Worm (Caenorhabditis elegans): ENCODE data around the gene Y38F1A.7.

The Y38F1A.7 gene

ce11 chrII:13006283-13006682, 8.7 kb upstream of the Y38F1A.7 start:
- TF ChIP-seq nhr-237 (tag; optimal IDR thresholded peaks at IDR 0.05) (no peak), lin-32 (GFP tag; optimal IDR thresholded peaks at IDR 0.05) (no peak), mab-5 (tag; optimal IDR thresholded peaks at IDR 0.05) (no peak), cnd-1 (tag; optimal IDR thresholded peaks at IDR 0.05) (no peak), M03D4.4 (tag; optimal IDR thresholded peaks at IDR 0.05) (no peak), blmp-1 (tag; optimal IDR thresholded peaks at IDR 0.05) (no peak), pha-4 (tag; optimal IDR thresholded peaks at IDR 0.05) (no peak)

ce11 chrII:13004872-13005252, 7.3 kb upstream of the Y38F1A.7 start:
- TF ChIP-seq mep-1 (tag; optimal IDR thresholded peaks at IDR 0.05): no peak
- TF ChIP-seq nhr-2 (tag; optimal IDR thresholded peaks at IDR 0.05): no peak
- no peak for TF ChIP-seq ceh-43 (GFP tag; optimal IDR thresholded peaks at IDR 0.05)
- no peak for TF ChIP-seq lin-13 (tag; optimal IDR thresholded peaks at IDR 0.05)
- TF ChIP-seq lin-32 (GFP tag; optimal IDR thresholded peaks at IDR 0.05): no peak
- TF ChIP-seq mls-2 (tag; optimal IDR thresholded peaks at IDR 0.05): no peak
- no peak for TF ChIP-seq sem-2 (GFP tag; optimal IDR thresholded peaks at IDR 0.05)
- no peak for TF ChIP-seq elt-1 (tag; optimal IDR thresholded peaks at IDR 0.05; ENCODE audit: borderline replicate concordance, insufficient read depth)
- no peak for TF ChIP-seq bed-3 (GFP tag; optimal IDR thresholded peaks at IDR 0.05)
- TF ChIP-seq tbx-8 (GFP tag; optimal IDR thresholded peaks at IDR 0.05): no peak
- no peak for TF ChIP-seq ham-2 (GFP tag; optimal IDR thresholded peaks at IDR 0.05)
- no peak for TF ChIP-seq ceh-83 (GFP tag; optimal IDR thresholded peaks at IDR 0.05)
- TF ChIP-seq zip-8 (tag; optimal IDR thresholded peaks at IDR 0.05): no peak
- no peak for TF ChIP-seq cnd-1 (tag; optimal IDR thresholded peaks at IDR 0.05)
- TF ChIP-seq M03D4.4 (tag; optimal IDR thresholded peaks at IDR 0.05): no peak

ce11 chrII:13004160-13004871, 6.7 kb upstream of the Y38F1A.7 start:
- TF ChIP-seq mep-1 (tag; optimal IDR thresholded peaks at IDR 0.05) (no peak), ceh-83 (GFP tag; optimal IDR thresholded peaks at IDR 0.05) (no peak), nhr-28 (tag; optimal IDR thresholded peaks at IDR 0.05) (no peak), drap-1 (GFP tag; optimal IDR thresholded peaks at IDR 0.05) (no peak), zip-8 (tag; optimal IDR thresholded peaks at IDR 0.05) (no peak), flh-1 (GFP tag; optimal IDR thresholded peaks at IDR 0.05) (no peak), mls-2 (tag; optimal IDR thresholded peaks at IDR 0.05) (no peak), ces-1 (GFP tag; optimal IDR thresholded peaks at IDR 0.05) (no peak), hlh-1 (tag; optimal IDR thresholded peaks at IDR 0.05) (no peak), nhr-76 (tag; optimal IDR thresholded peaks at IDR 0.05) (no peak), blmp-1 (tag; optimal IDR thresholded peaks at IDR 0.05) (no peak), nhr-12 (tag; optimal IDR thresholded peaks at IDR 0.05) (no peak), snpc-4 (tag; optimal IDR thresholded peaks at IDR 0.05) (no peak), nhr-237 (tag; optimal IDR thresholded peaks at IDR 0.05) (no peak), sem-2 (GFP tag; optimal IDR thresholded peaks at IDR 0.05) (no peak), unc-62 (GFP tag; optimal IDR thresholded peaks at IDR 0.05) (peak; percentile 85), sptf-1 (tag; optimal IDR thresholded peaks at IDR 0.05) (no peak), mab-5 (tag; optimal IDR thresholded peaks at IDR 0.05) (peak; percentile 69), unc-39 (tag; optimal IDR thresholded peaks at IDR 0.05) (no peak), elt-1 (tag; optimal IDR thresholded peaks at IDR 0.05; ENCODE audit: borderline replicate concordance, insufficient read depth) (no peak), ceh-43 (GFP tag; optimal IDR thresholded peaks at IDR 0.05) (no peak), ham-2 (GFP tag; optimal IDR thresholded peaks at IDR 0.05) (peak; percentile 6), unc-120 (tag; optimal IDR thresholded peaks at IDR 0.05; ENCODE audit: poor library complexity, severe bottlenecking) (no peak), elt-3 (tag; optimal IDR thresholded peaks at IDR 0.05) (peak; percentile 25), lsy-2 (tag; optimal IDR thresholded peaks at IDR 0.05) (no peak), M03D4.4 (tag; optimal IDR thresholded peaks at IDR 0.05) (no peak), cnd-1 (tag; optimal IDR thresholded peaks at IDR 0.05) (no peak), ztf-11 (tag; optimal IDR thresholded peaks at IDR 0.05) (no peak), pha-4 (tag; optimal IDR thresholded peaks at IDR 0.05) (no peak), lin-13 (tag; optimal IDR thresholded peaks at IDR 0.05) (no peak), ceh-39 (tag; optimal IDR thresholded peaks at IDR 0.05) (no peak), bed-3 (GFP tag; optimal IDR thresholded peaks at IDR 0.05) (no peak)

Data from whole organism, mixed stage, embryonic.